Worm (Caenorhabditis elegans) whole organism, young adult: ENCODE results near the gene F23D12.7.

ENCODE experiments used
- B0035.1 ChIP-seq: sonication (generic microtip); optimal IDR thresholded peaks from 2 replicates; lab custom pipeline; 2016; ENCODE audit warnings: missing genetic modification characterization, mild to moderate bottlenecking, missing compliant biosample characterization, missing genotype, missing genetic modification reagents
- F10E7.11 ChIP-seq: sonication (generic microtip); optimal IDR thresholded peaks from 2 replicates; lab custom pipeline; 2017; ENCODE audit warnings: mild to moderate bottlenecking, missing genetic modification characterization, moderate library complexity, missing compliant biosample characterization
- dpff-1 ChIP-seq: sonication (generic microtip); optimal IDR thresholded peaks from 2 replicates; lab custom pipeline; 2017; ENCODE audit warnings: mild to moderate bottlenecking, missing genetic modification characterization, missing compliant biosample characterization
- ekl-4 ChIP-seq: fragments of 200-800 bp; sonication (Bioruptor generic); IDR thresholded peaks from 2 replicates; pipeline ENCODE4 v1.3.6; 2022; ENCODE audit warnings: missing genetic modification reagents, missing genetic modification characterization, missing compliant biosample characterization
- hrde-1 ChIP-seq: sonication (generic microtip); optimal IDR thresholded peaks from 2 replicates; lab custom pipeline; 2016; ENCODE audit warnings: missing genetic modification characterization, mild to moderate bottlenecking, missing compliant biosample characterization, moderate library complexity, missing genotype, missing genetic modification reagents, borderline replicate concordance
- let-607 ChIP-seq, 2 experiments: fragments of 200-800 bp in 1 of 2; sonication (Bioruptor generic) in 1 of 2; sonication (generic microtip) in 1 of 2; optimal IDR thresholded peaks; 2 replicates each; lab custom pipeline; 2016 to 2018; ENCODE audit warnings: mild to moderate bottlenecking in 2 of 2, missing compliant biosample characterization in 2 of 2, missing genetic modification characterization in 2 of 2, moderate library complexity in 2 of 2, missing genotype in 1 of 2
- lin-54 ChIP-seq: fragments of 200-800 bp; sonication (Bioruptor generic); optimal IDR thresholded peaks from 2 replicates; lab custom pipeline; 2018; ENCODE audit warnings: mild to moderate bottlenecking, missing genetic modification characterization, missing compliant biosample characterization
- sdz-38 ChIP-seq: sonication (generic microtip); optimal IDR thresholded peaks from 2 replicates; lab custom pipeline; 2016; ENCODE audit warnings: missing genotype, missing genetic modification characterization, missing compliant biosample characterization
- snpc-1.3 ChIP-seq: sonication (generic microtip); optimal IDR thresholded peaks from 2 replicates; lab custom pipeline; 2017; ENCODE audit warnings: missing genetic modification characterization, mild to moderate bottlenecking, missing compliant biosample characterization, antibody characterized with exemption, moderate library complexity, missing genotype, missing genetic modification reagents; ENCODE audit not compliant: insufficient read depth
- sptf-2 ChIP-seq: fragments of 200-800 bp; sonication (Bioruptor generic); optimal IDR thresholded peaks from 2 replicates; lab custom pipeline; 2018; ENCODE audit warnings: mild to moderate bottlenecking, missing genetic modification characterization, missing compliant biosample characterization
- unc-62 ChIP-seq: fragments of 150-350 bp; optimal IDR thresholded peaks from 2 replicates; lab custom pipeline; 2014; ENCODE audit warnings: missing biosample characterization, missing genetic modification reagents, missing genetic modification characterization
- ztf-18 ChIP-seq: sonication (generic microtip); optimal IDR thresholded peaks from 2 replicates; lab custom pipeline; 2016; ENCODE audit warnings: missing genotype, mild to moderate bottlenecking, missing genetic modification characterization, missing compliant biosample characterization

DNA sequence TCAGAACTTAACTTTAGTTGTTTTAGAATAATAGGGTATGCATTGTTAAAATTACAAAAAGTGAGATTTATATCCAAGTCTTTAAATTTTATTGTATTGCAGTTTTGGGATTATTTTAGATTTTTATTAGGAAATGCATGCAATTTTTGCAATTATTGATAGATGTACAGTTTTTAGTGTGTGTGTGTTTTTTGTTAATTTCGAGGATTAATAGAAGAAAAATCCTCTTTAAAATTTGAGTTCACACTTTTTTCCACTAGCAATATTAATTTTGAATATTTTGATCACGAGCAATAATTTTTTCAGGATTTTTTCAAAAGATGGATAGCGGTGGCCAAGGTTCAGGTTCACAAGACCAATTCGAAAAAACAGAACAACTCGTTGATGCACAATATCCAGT is 5.7 kb downstream of the F23D12.7 start, which contains the start of gene jmjd-3.2:
- TF ChIP-seq sptf-2 (GFP tag; lab: Kevin White, UChicago) = no peak
- TF ChIP-seq lin-54 = no peak
- TF ChIP-seq B0035.1 = no peak
- TF ChIP-seq unc-62 (GFP tag; lab: Kevin White, UChicago) = no peak
- TF ChIP-seq F10E7.11 (tag; lab: Kevin White, UChicago) = no peak
- TF ChIP-seq sdz-38 (tag; lab: Kevin White, UChicago) = no peak
- no peak for TF ChIP-seq ztf-18 (tag; lab: Kevin White, UChicago)
- no peak for TF ChIP-seq hrde-1 (tag; lab: Kevin White, UChicago)
- TF ChIP-seq let-607 (tag; optimal IDR thresholded peaks at IDR 0.05; lab: Kevin White, UChicago) = no peak
- no peak for TF ChIP-seq ekl-4 (GFP tag; lab: Robert Waterston, UW)
- TF ChIP-seq dpff-1 (tag; lab: Kevin White, UChicago) = no peak
- TF ChIP-seq snpc-1.3 (tag; lab: Kevin White, UChicago) = no peak
